Fruit fly (Drosophila melanogaster) whole organism, pupa: ENCODE measurements around the gene Ance-2.
A peak's percentile ranks its signal among the peaks of the same experiment; 100 is the strongest.

Source experiments
- CG10348 ChIP-seq: fragments of 200-800 bp; sonication (Bioruptor generic); IDR thresholded peaks from 2 replicates; pipeline ENCODE4 v1.3.6; 2022; ENCODE audit warnings: missing biosample characterization, missing genetic modification characterization
- CG12605 ChIP-seq: fragments of 200-800 bp; sonication (Bioruptor generic); IDR thresholded peaks from 2 replicates; pipeline ENCODE4 v1.3.6; 2022; ENCODE audit warnings: missing biosample characterization, missing genetic modification characterization
- CG13204 ChIP-seq: fragments of 200-800 bp; sonication (Bioruptor generic); optimal IDR thresholded peaks from 2 replicates; lab custom pipeline; 2018; ENCODE audit warnings: missing biosample characterization, mild to moderate bottlenecking, missing genetic modification characterization, moderate library complexity
- CG14655 ChIP-seq: fragments of 200-800 bp; sonication (Bioruptor generic); optimal IDR thresholded peaks from 3 replicates; lab custom pipeline; 2017; ENCODE audit warnings: mild to moderate bottlenecking, missing biosample characterization, missing genetic modification reagents, missing genetic modification characterization
- CG15710 ChIP-seq: fragments of 200-800 bp; sonication (Bioruptor generic); optimal IDR thresholded peaks from 2 replicates; lab custom pipeline; 2018; ENCODE audit warnings: missing biosample characterization, mild to moderate bottlenecking, missing genetic modification characterization, moderate library complexity
- CG17806 ChIP-seq: fragments of 200-800 bp; sonication (Bioruptor generic); optimal IDR thresholded peaks from 2 replicates; lab custom pipeline; 2018; ENCODE audit warnings: missing biosample characterization, mild to moderate bottlenecking, missing genetic modification characterization, moderate library complexity
- CG32121 ChIP-seq: fragments of 200-800 bp; sonication (Bioruptor generic); IDR thresholded peaks from 2 replicates; pipeline ENCODE4 v1.3.6; 2022; ENCODE audit warnings: missing biosample characterization, missing genetic modification characterization
- CG34367 ChIP-seq: fragments of 200-800 bp; sonication (Bioruptor generic); optimal IDR thresholded peaks from 2 replicates; lab custom pipeline; 2018; ENCODE audit warnings: missing biosample characterization, mild to moderate bottlenecking, missing genetic modification characterization
- CG4496 ChIP-seq: fragments of 200-800 bp; sonication (Bioruptor generic); IDR thresholded peaks from 3 replicates; pipeline ENCODE4 v1.3.6; 2022; ENCODE audit warnings: missing biosample characterization, missing genetic modification characterization
- CG8159 ChIP-seq: fragments of 200-800 bp; sonication (Bioruptor generic); optimal IDR thresholded peaks from 3 replicates; lab custom pipeline; 2018; ENCODE audit warnings: missing biosample characterization, mild to moderate bottlenecking, missing genetic modification characterization, moderate library complexity
- CG8301 ChIP-seq: fragments of 200-800 bp; sonication (Bioruptor generic); optimal IDR thresholded peaks from 2 replicates; lab custom pipeline; 2018; ENCODE audit warnings: missing biosample characterization, mild to moderate bottlenecking, missing genetic modification characterization
- CG9948 ChIP-seq: fragments of 200-800 bp; sonication (Bioruptor generic); optimal IDR thresholded peaks from 2 replicates; lab custom pipeline; 2018; ENCODE audit warnings: missing biosample characterization, mild to moderate bottlenecking, missing genetic modification characterization, moderate library complexity
- D1 ChIP-seq: fragments of 200-800 bp; sonication (Bioruptor generic); optimal IDR thresholded peaks from 2 replicates; lab custom pipeline; 2018; ENCODE audit warnings: missing biosample characterization, mild to moderate bottlenecking, missing genetic modification characterization, moderate library complexity
- EcR ChIP-seq: fragments of 200-800 bp; sonication (Bioruptor generic); optimal IDR thresholded peaks from 3 replicates; lab custom pipeline; 2019; ENCODE audit warnings: missing biosample characterization, missing genetic modification characterization, mild to moderate bottlenecking, moderate library complexity, missing genetic modification reagents
- Ets98B ChIP-seq: fragments of 200-800 bp; sonication (Bioruptor generic); IDR thresholded peaks from 2 replicates; pipeline ENCODE4 v1.3.6; 2022; ENCODE audit warnings: missing biosample characterization, missing genetic modification characterization
- Pif1A ChIP-seq: fragments of 200-800 bp; sonication (Bioruptor generic); optimal IDR thresholded peaks from 3 replicates; lab custom pipeline; 2016; ENCODE audit warnings: missing biosample characterization, missing genetic modification characterization
- Pif1B ChIP-seq: fragments of 200-800 bp; sonication (Bioruptor generic); optimal IDR thresholded peaks from 3 replicates; lab custom pipeline; 2016; ENCODE audit warnings: missing biosample characterization, missing genetic modification characterization
- Snoo ChIP-seq: fragments of 200-800 bp; sonication (Bioruptor generic); optimal IDR thresholded peaks from 3 replicates; lab custom pipeline; 2017; ENCODE audit warnings: missing biosample characterization, mild to moderate bottlenecking, missing genetic modification characterization, inconsistent platforms
- fd96Ca ChIP-seq: fragments of 200-800 bp; sonication (Bioruptor generic); IDR thresholded peaks from 3 replicates; pipeline ENCODE4 v1.3.6; 2022; ENCODE audit warnings: missing biosample characterization, missing genetic modification characterization
- gl ChIP-seq: fragments of 200-800 bp; sonication (Bioruptor generic); optimal IDR thresholded peaks from 2 replicates; lab custom pipeline; 2018; ENCODE audit warnings: missing biosample characterization, mild to moderate bottlenecking, missing genetic modification characterization
- rn ChIP-seq: fragments of 200-800 bp; sonication (Bioruptor generic); IDR thresholded peaks from 2 replicates; pipeline ENCODE4 v1.3.6; 2022; ENCODE audit warnings: missing biosample characterization, missing genetic modification characterization

Ance-2 gene

DNA sequence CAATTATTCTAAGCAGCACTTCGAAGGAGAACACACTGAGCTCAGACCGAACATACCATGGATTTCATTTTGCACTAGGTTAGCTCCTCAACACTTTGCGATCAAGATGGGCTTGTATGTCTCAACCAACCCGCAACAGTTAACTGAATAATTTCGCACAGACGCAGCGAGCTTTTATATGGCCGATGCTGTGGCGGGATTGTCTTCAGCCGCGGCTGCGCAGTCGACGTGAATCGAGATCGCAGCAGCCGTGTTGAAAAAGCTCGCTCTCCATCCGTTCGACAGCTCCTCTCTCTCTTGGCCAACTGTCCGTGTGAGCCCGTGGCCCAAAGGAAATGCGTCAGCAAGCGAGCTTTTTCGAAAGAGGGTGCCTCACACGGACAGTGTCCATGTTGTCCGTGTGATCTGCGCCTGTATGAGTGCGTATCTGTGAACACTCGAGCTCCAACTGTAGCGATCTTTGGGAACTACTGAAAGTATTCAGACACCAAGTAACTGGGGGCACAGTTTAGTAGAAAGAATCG is 25.5 kb downstream of the Ance-2 start, which contains the start of gene Vajk2:
Gene Vajk2 (minus strand): TSS at position 151 of the 524 bp plus-strand sequence.
- TF ChIP-seq Ets98B (GFP tag; lab: Robert Waterston, UW) = peak; percentile 6; the same call in 1 of the 2 replicates
- no peak for TF ChIP-seq rn (GFP tag; lab: Robert Waterston, UW)
- TF ChIP-seq CG4496 (GFP tag; lab: Robert Waterston, UW) = peak; percentile 84
- TF ChIP-seq, all 21 proteins: peak for 2

dm6 chr2L:13947476-13947875 is 38.3 kb downstream of the Ance-2 start, which contains the start of gene Vajk3:
Gene Vajk3, minus strand, starts transcription at chr2L:13947476.
- TF ChIP-seq gl (tag; lab: Kevin White, UChicago) = no peak
- TF ChIP-seq Snoo (tag; lab: Kevin White, UChicago) = no peak
- no peak for TF ChIP-seq CG17806
- no peak for TF ChIP-seq Pif1A (GFP tag; lab: Kevin White, UChicago)
- peak; percentile 75 for TF ChIP-seq CG4496 (GFP tag; lab: Robert Waterston, UW)
- no peak for TF ChIP-seq Ets98B (GFP tag; lab: Robert Waterston, UW)
- TF ChIP-seq CG8159 (tag; lab: Kevin White, UChicago) = no peak
- no peak for TF ChIP-seq CG15710 (tag; lab: Kevin White, UChicago)
- TF ChIP-seq, all 21 proteins: peak for 1

- TF ChIP-seq rn (GFP tag; lab: Robert Waterston, UW) = no peak
- TF ChIP-seq Snoo (tag; lab: Kevin White, UChicago) = no peak
- no peak for TF ChIP-seq CG15710 (tag; lab: Kevin White, UChicago)
- TF ChIP-seq CG9948 = no peak
- no peak for TF ChIP-seq CG4496 (GFP tag; lab: Robert Waterston, UW)
- TF ChIP-seq CG12605 (GFP tag; lab: Robert Waterston, UW) = no peak
- no peak for TF ChIP-seq Ets98B (GFP tag; lab: Robert Waterston, UW)
- no peak for TF ChIP-seq CG13204 (GFP tag; lab: Kevin White, UChicago)
- no peak for TF ChIP-seq CG14655 (GFP tag; lab: Kevin White, UChicago)
- no peak for TF ChIP-seq Pif1B (GFP tag; lab: Kevin White, UChicago)
- no peak for TF ChIP-seq CG32121 (GFP tag; lab: Robert Waterston, UW)
- no peak for TF ChIP-seq gl (tag; lab: Kevin White, UChicago)
- TF ChIP-seq CG17806 = no peak
- no peak for TF ChIP-seq fd96Ca (GFP tag; lab: Robert Waterston, UW)
- no peak for TF ChIP-seq CG10348 (GFP tag; lab: Robert Waterston, UW)
- TF ChIP-seq CG8159 (tag; lab: Kevin White, UChicago) = no peak
- no peak for TF ChIP-seq D1 (tag; lab: Kevin White, UChicago)
- no peak for TF ChIP-seq Pif1A (GFP tag; lab: Kevin White, UChicago)
Measured at dm6 chr2L:13949789-13950188, 40.7 kb downstream of the Ance-2 start.

DNA sequence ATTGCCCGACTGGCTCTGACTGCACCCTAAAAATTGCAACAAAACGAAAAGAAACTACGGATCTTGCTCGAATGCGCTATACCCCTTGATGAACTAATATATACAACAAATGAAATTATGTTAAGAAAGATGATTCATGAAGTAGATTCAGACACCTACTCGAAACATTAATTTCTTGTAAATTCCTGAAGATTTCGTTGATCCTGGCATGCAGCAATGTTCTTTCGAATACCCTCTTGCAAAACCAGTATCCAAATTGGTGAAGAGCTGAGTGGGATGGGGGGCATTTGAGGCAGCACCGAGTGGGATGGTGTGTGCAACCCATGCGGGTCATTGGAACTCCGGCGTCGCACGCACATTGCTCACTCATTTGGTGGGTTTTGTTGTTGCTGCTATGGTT is 46.6 kb downstream of the Ance-2 start:
- TF ChIP-seq CG4496 (GFP tag; lab: Robert Waterston, UW) = peak; percentile 98
- TF ChIP-seq D1 (tag; lab: Kevin White, UChicago) = peak; percentile 59
- peak; percentile 97 for TF ChIP-seq CG32121 (GFP tag; lab: Robert Waterston, UW)
- TF ChIP-seq Snoo (tag; lab: Kevin White, UChicago) = peak; percentile 97
- peak; percentile 98 for TF ChIP-seq fd96Ca (GFP tag; lab: Robert Waterston, UW)
- peak; percentile 92 for TF ChIP-seq CG17806
- peak; percentile 85 for TF ChIP-seq EcR
- TF ChIP-seq CG12605 (GFP tag; lab: Robert Waterston, UW) = peak; percentile 94
- peak; percentile 78 for TF ChIP-seq CG13204 (GFP tag; lab: Kevin White, UChicago)
- TF ChIP-seq gl (tag; lab: Kevin White, UChicago) = peak; percentile 85
- TF ChIP-seq CG34367 (tag; lab: Kevin White, UChicago) = peak; percentile 92
- TF ChIP-seq CG8159 (tag; lab: Kevin White, UChicago) = peak; percentile 90
- TF ChIP-seq Pif1B (GFP tag; lab: Kevin White, UChicago) = peak; percentile 94
- TF ChIP-seq CG8301 (tag; lab: Kevin White, UChicago) = peak; percentile 96
- TF ChIP-seq CG9948 = peak; percentile 91
- TF ChIP-seq Pif1A (GFP tag; lab: Kevin White, UChicago) = peak; percentile 90
- peak; percentile 93 for TF ChIP-seq CG15710 (tag; lab: Kevin White, UChicago)
- TF ChIP-seq CG14655 (GFP tag; lab: Kevin White, UChicago) = peak; percentile 96
- TF ChIP-seq rn (GFP tag; lab: Robert Waterston, UW) = peak; percentile 91
- peak; percentile 96 for TF ChIP-seq Ets98B (GFP tag; lab: Robert Waterston, UW)
- peak; percentile 79 for TF ChIP-seq CG10348 (GFP tag; lab: Robert Waterston, UW)

DNA sequence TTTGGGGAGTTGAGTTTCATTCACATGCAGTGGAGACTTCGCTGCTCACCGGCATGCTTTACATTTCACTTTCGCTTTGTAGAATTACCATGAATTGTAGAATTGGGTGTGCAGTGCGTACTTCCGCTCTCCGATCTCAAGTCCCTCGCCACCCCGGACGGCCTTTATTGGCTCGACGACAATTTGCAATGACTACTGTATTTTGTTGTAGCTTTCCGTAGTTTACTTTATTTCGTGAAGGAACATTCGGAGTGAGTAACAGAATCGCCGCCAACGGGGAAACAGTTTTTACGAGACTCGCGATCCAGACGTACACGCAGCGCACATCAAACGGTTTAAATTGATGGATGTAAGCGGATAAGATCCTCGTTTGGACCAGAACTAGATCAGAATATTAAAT is 48.1 kb downstream of the Ance-2 start, which contains the start of gene NimA:
Gene NimA (plus strand): TSS at position 301 of the 400 bp plus-strand sequence.
- TF ChIP-seq CG32121 (GFP tag; lab: Robert Waterston, UW) = no peak; the same call in 1 of the 2 replicates
- TF ChIP-seq Pif1A (GFP tag; lab: Kevin White, UChicago) = no peak

- TF ChIP-seq CG34367 (tag; lab: Kevin White, UChicago) = no peak
- TF ChIP-seq Pif1B (GFP tag; lab: Kevin White, UChicago) = no peak
- no peak for TF ChIP-seq D1 (tag; lab: Kevin White, UChicago)
- TF ChIP-seq Snoo (tag; lab: Kevin White, UChicago) = no peak
- no peak for TF ChIP-seq rn (GFP tag; lab: Robert Waterston, UW)
- no peak for TF ChIP-seq CG17806
- TF ChIP-seq EcR = no peak
- no peak for TF ChIP-seq gl (tag; lab: Kevin White, UChicago)
- no peak for TF ChIP-seq CG10348 (GFP tag; lab: Robert Waterston, UW)
- TF ChIP-seq CG9948 = no peak
- no peak for TF ChIP-seq CG8159 (tag; lab: Kevin White, UChicago)
- TF ChIP-seq CG8301 (tag; lab: Kevin White, UChicago) = no peak
- no peak for TF ChIP-seq CG32121 (GFP tag; lab: Robert Waterston, UW)
- TF ChIP-seq CG13204 (GFP tag; lab: Kevin White, UChicago) = no peak
- TF ChIP-seq CG4496 (GFP tag; lab: Robert Waterston, UW) = no peak
Measured at dm6 chr2L:13960399-13960798, 51.3 kb downstream of the Ance-2 start.
